Fruit fly (Drosophila melanogaster) whole organism, wandering third instar larva: ENCODE results near the gene Pde6.
A peak's percentile ranks its signal among the peaks of the same experiment; 100 is the strongest.

Experiments used
- Abd-B ChIP-seq: fragments of >200 bp; optimal IDR thresholded peaks from 2 replicates; lab custom pipeline; 2017; ENCODE audit warnings: missing biosample characterization, missing genetic modification characterization
- CG32264 ChIP-seq: fragments of 200-800 bp; sonication (Bioruptor generic); optimal IDR thresholded peaks from 2 replicates; lab custom pipeline; 2016; ENCODE audit warnings: missing biosample characterization, missing genetic modification characterization
- CG9705 ChIP-seq: fragments of 200-800 bp; sonication (Bioruptor generic); optimal IDR thresholded peaks from 2 replicates; lab custom pipeline; 2018; ENCODE audit warnings: missing biosample characterization, mild to moderate bottlenecking, missing genetic modification characterization
- CrebA ChIP-seq: fragments of 200-800 bp; sonication (Bioruptor generic); optimal IDR thresholded peaks from 2 replicates; lab custom pipeline; 2016; ENCODE audit warnings: missing biosample characterization, mild to moderate bottlenecking, missing genetic modification characterization, borderline replicate concordance
- Dfd ChIP-seq: fragments of >200 bp; optimal IDR thresholded peaks from 2 replicates; lab custom pipeline; 2017; ENCODE audit warnings: missing biosample characterization, missing genetic modification characterization
- Dif ChIP-seq: fragments of 200-275, 200-300 bp; sonication (Bioruptor generic); optimal IDR thresholded peaks from 2 replicates; lab custom pipeline; 2018; ENCODE audit warnings: missing biosample characterization, missing genetic modification characterization; ENCODE audit not compliant: partially characterized antibody
- GATAd ChIP-seq: sonication (Bioruptor generic); optimal IDR thresholded peaks from 2 replicates; lab custom pipeline; 2016; ENCODE audit warnings: missing biosample characterization, missing genetic modification characterization
- HLH106 ChIP-seq: fragments of 200-800 bp; optimal IDR thresholded peaks from 3 replicates; lab custom pipeline; 2019; ENCODE audit warnings: missing biosample characterization, mild to moderate bottlenecking, missing genetic modification characterization, moderate library complexity
- Hnf4 ChIP-seq: fragments of 200-800 bp; sonication (Bioruptor generic); optimal IDR thresholded peaks from 2 replicates; lab custom pipeline; 2016; ENCODE audit warnings: missing biosample characterization, mild to moderate bottlenecking, missing genetic modification characterization
- Hr78 ChIP-seq: fragments of >200 bp; optimal IDR thresholded peaks from 2 replicates; lab custom pipeline; 2017; ENCODE audit warnings: missing biosample characterization, missing genetic modification characterization
- Hr83 ChIP-seq: fragments of 200-300 bp; sonication (Bioruptor generic); optimal IDR thresholded peaks from 2 replicates; lab custom pipeline; 2016; ENCODE audit warnings: missing biosample characterization, mild to moderate bottlenecking, missing genetic modification characterization, moderate library complexity; ENCODE audit not compliant: poor library complexity, severe bottlenecking
- Jra ChIP-seq: sonication (Bioruptor generic); optimal IDR thresholded peaks from 2 replicates; lab custom pipeline; 2016; ENCODE audit warnings: missing biosample characterization, missing genetic modification characterization
- Mio ChIP-seq: sonication (Bioruptor generic); optimal IDR thresholded peaks from 2 replicates; lab custom pipeline; 2016; ENCODE audit warnings: missing biosample characterization, missing genetic modification characterization
- Myc ChIP-seq: fragments of >200 bp; optimal IDR thresholded peaks from 2 replicates; lab custom pipeline; 2017
- N ChIP-seq: fragments of >200 bp; optimal IDR thresholded peaks from 2 replicates; lab custom pipeline; 2018; ENCODE audit warnings: missing biosample characterization, missing external identifiers, missing genetic modification characterization
- OdsH ChIP-seq: fragments of 200-800 bp; sonication (Bioruptor generic); optimal IDR thresholded peaks from 2 replicates; lab custom pipeline; 2016; ENCODE audit warnings: missing biosample characterization, mild to moderate bottlenecking, missing genetic modification characterization
- Rel ChIP-seq, 2 experiments: fragments of 200-800 bp; sonication (Bioruptor generic) in 1 of 2; optimal IDR thresholded peaks; 2 replicates in 1 of 2; 3 replicates in 1 of 2; lab custom pipeline; 2016 to 2019; ENCODE audit warnings: mild to moderate bottlenecking in 2 of 2, missing biosample characterization in 2 of 2, missing genetic modification characterization in 2 of 2, moderate library complexity in 1 of 2
- Sp1 ChIP-seq: fragments of 200-800 bp; sonication (Bioruptor generic); optimal IDR thresholded peaks from 3 replicates; lab custom pipeline; 2019; ENCODE audit warnings: missing biosample characterization, mild to moderate bottlenecking, missing genetic modification characterization, moderate library complexity
- Vsx2 ChIP-seq: fragments of 200-300, 225-300 bp; sonication (Bioruptor generic); optimal IDR thresholded peaks from 2 replicates; lab custom pipeline; 2018; ENCODE audit warnings: missing biosample characterization, missing genetic modification characterization; ENCODE audit not compliant: partially characterized antibody
- br ChIP-seq: fragments of 200-800 bp; sonication (Bioruptor generic); optimal IDR thresholded peaks from 2 replicates; lab custom pipeline; 2016; ENCODE audit warnings: missing biosample characterization, missing genetic modification characterization
- brk ChIP-seq: fragments of 200-800 bp; sonication (Bioruptor generic); optimal IDR thresholded peaks from 2 replicates; lab custom pipeline; 2016; ENCODE audit warnings: missing biosample characterization, mild to moderate bottlenecking, missing genetic modification characterization
- dl ChIP-seq, 2 experiments: fragments of 175-275, 200-275 bp in 1 of 2; fragments of 200-275 bp in 1 of 2; sonication (Bioruptor generic); optimal IDR thresholded peaks; lab custom pipeline; 2018; ENCODE audit warnings: mild to moderate bottlenecking in 2 of 2, missing biosample characterization in 2 of 2, missing genetic modification characterization in 2 of 2, moderate library complexity in 2 of 2; ENCODE audit not compliant: partially characterized antibody in 2 of 2, insufficient read depth in 1 of 2
- dmrt93B ChIP-seq: fragments of 200-800 bp; sonication (Bioruptor generic); optimal IDR thresholded peaks from 2 replicates; lab custom pipeline; 2018; ENCODE audit warnings: missing biosample characterization, mild to moderate bottlenecking, missing genetic modification characterization
- dsf ChIP-seq: sonication (Bioruptor generic); optimal IDR thresholded peaks from 2 replicates; lab custom pipeline; 2016; ENCODE audit warnings: missing biosample characterization, missing genetic modification characterization, borderline replicate concordance
- ey ChIP-seq: fragments of 200-800 bp; sonication (Bioruptor generic); optimal IDR thresholded peaks from 2 replicates; lab custom pipeline; 2016; ENCODE audit warnings: missing biosample characterization, missing genetic modification characterization
- foxo ChIP-seq, 2 experiments: fragments of 200-800 bp; sonication (Bioruptor generic); optimal IDR thresholded peaks; 2 replicates in 1 of 2; 3 replicates in 1 of 2; lab custom pipeline; 2016 to 2017; ENCODE audit warnings: missing biosample characterization in 2 of 2, missing genetic modification characterization in 2 of 2
- fru ChIP-seq: fragments of 200-800 bp; sonication (Bioruptor generic); optimal IDR thresholded peaks from 3 replicates; lab custom pipeline; 2016; ENCODE audit warnings: missing biosample characterization, mild to moderate bottlenecking, missing genetic modification characterization
- h ChIP-seq: fragments of 200-800 bp; sonication (Bioruptor generic); optimal IDR thresholded peaks from 3 replicates; lab custom pipeline; 2016; ENCODE audit warnings: missing biosample characterization, mild to moderate bottlenecking, missing genetic modification characterization
- jim ChIP-seq: fragments of 175-275, 200-325 bp; sonication (Bioruptor generic); optimal IDR thresholded peaks from 2 replicates; lab custom pipeline; 2016; ENCODE audit warnings: missing biosample characterization, mild to moderate bottlenecking, missing genetic modification characterization
- lola ChIP-seq: fragments of >200 bp; optimal IDR thresholded peaks from 2 replicates; lab custom pipeline; 2017; ENCODE audit warnings: missing biosample characterization, missing genetic modification characterization
- pan ChIP-seq: fragments of >200 bp; optimal IDR thresholded peaks from 2 replicates; lab custom pipeline; 2017
- psq ChIP-seq: fragments of 200-800 bp; sonication (Bioruptor generic); optimal IDR thresholded peaks from 3 replicates; lab custom pipeline; 2017; ENCODE audit warnings: missing biosample characterization, mild to moderate bottlenecking, missing genetic modification characterization, moderate library complexity
- rgr ChIP-seq: fragments of 200-800 bp; sonication (Bioruptor generic); optimal IDR thresholded peaks from 3 replicates; lab custom pipeline; 2016; ENCODE audit warnings: missing biosample characterization, mild to moderate bottlenecking, missing genetic modification characterization
- sage ChIP-seq: fragments of 200-800 bp; sonication (Bioruptor generic); optimal IDR thresholded peaks from 2 replicates; lab custom pipeline; 2016; ENCODE audit warnings: missing biosample characterization, mild to moderate bottlenecking, missing genetic modification characterization
- sv ChIP-seq: fragments of 200-800 bp; sonication (Bioruptor generic); optimal IDR thresholded peaks from 3 replicates; lab custom pipeline; 2016; ENCODE audit warnings: missing biosample characterization, missing genetic modification characterization
- tai ChIP-seq: sonication (Bioruptor generic); optimal IDR thresholded peaks from 2 replicates; lab custom pipeline; 2016; ENCODE audit warnings: missing biosample characterization, missing genetic modification characterization
- usp ChIP-seq: fragments of >200 bp; optimal IDR thresholded peaks from 2 replicates; lab custom pipeline; 2017; ENCODE audit warnings: missing biosample characterization, missing genetic modification characterization
- woc ChIP-seq: sonication (Bioruptor generic); optimal IDR thresholded peaks from 2 replicates; lab custom pipeline; 2016; ENCODE audit warnings: missing biosample characterization, mild to moderate bottlenecking, missing genetic modification characterization

The Pde6 gene

dm6 chr3R:14471426-14471825 lies 86.7 kb downstream of the Pde6 start:
- TF ChIP-seq usp (no peak), psq (GFP tag; lab: Kevin White, UChicago) (no peak), Dif (GFP tag; lab: Kevin White, UChicago) (no peak), brk (GFP tag; lab: Kevin White, UChicago) (no peak), GATAd (GFP tag; lab: Kevin White, UChicago) (no peak), sv (GFP tag; lab: Kevin White, UChicago) (no peak), Hr78 (no peak), Vsx2 (GFP tag; lab: Kevin White, UChicago) (no peak), h (GFP tag; lab: Kevin White, UChicago) (no peak)

- TF ChIP-seq brk (GFP tag; lab: Kevin White, UChicago) (no peak), lola (no peak), woc (GFP tag; lab: Kevin White, UChicago) (no peak), Jra (GFP tag; lab: Kevin White, UChicago) (no peak), Hnf4 (no peak), Rel (GFP tag; optimal IDR thresholded peaks at IDR 0.05; lab: Kevin White, UChicago) (no peak), Rel (tag; optimal IDR thresholded peaks at IDR 0.05; lab: Kevin White, UChicago) (no peak), HLH106 (no peak), jim (GFP tag; lab: Kevin White, UChicago) (no peak), foxo (GFP tag; optimal IDR thresholded peaks at IDR 0.05; lab: Kevin White, UChicago) (peak in 1 of 2 experiments; percentile 36), CG9705 (no peak), fru (GFP tag; lab: Kevin White, UChicago) (peak; percentile 44), Mio (GFP tag; lab: Kevin White, UChicago) (no peak), CG32264 (no peak), Abd-B (GFP tag; lab: Kevin White, UChicago) (no peak), OdsH (GFP tag; lab: Kevin White, UChicago) (peak; percentile 12), h (GFP tag; lab: Kevin White, UChicago) (peak; percentile 44), Hr78 (no peak), sage (peak; percentile 14), sv (GFP tag; lab: Kevin White, UChicago) (peak; percentile 16), br (GFP tag; lab: Kevin White, UChicago) (no peak), Dfd (GFP tag; lab: Kevin White, UChicago) (no peak), CrebA (no peak), ey (GFP tag; lab: Kevin White, UChicago) (peak; percentile 34), Hr83 (GFP tag; lab: Kevin White, UChicago) (no peak), Dif (GFP tag; lab: Kevin White, UChicago) (no peak), dmrt93B (GFP tag; lab: Kevin White, UChicago) (no peak), N (no peak), Vsx2 (GFP tag; lab: Kevin White, UChicago) (no peak), rgr (GFP tag; lab: Kevin White, UChicago) (peak; percentile 50), dsf (GFP tag; lab: Kevin White, UChicago) (no peak), Sp1 (GFP tag; lab: Kevin White, UChicago) (no peak)
Measured at dm6 chr3R:14470630-14471029, 87.5 kb downstream of the Pde6 start.

DNA sequence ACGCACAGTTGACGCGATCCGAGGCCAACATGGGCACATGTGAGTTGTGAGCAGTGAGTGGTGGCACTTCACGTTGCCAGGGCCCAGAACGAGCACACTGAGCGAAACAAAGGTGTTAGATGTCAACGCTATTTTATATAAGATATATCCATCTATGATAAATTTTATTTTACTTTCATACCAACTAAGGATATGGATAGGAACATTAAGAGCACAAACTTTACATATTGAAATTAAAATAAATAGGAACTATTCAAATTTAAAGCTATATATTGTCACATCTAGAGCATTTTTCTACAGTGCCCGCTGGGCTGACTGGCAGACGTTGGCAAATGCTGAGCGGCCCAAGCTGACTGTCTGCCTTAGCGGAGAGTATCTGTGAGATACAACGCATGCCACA lies 88.4 kb downstream of the Pde6 start:
- no peak for TF ChIP-seq Hr83 (GFP tag; lab: Kevin White, UChicago)
- TF ChIP-seq br (GFP tag; lab: Kevin White, UChicago): no peak
- TF ChIP-seq Dfd (GFP tag; lab: Kevin White, UChicago): no peak
- TF ChIP-seq Hnf4: no peak
- no peak for TF ChIP-seq GATAd (GFP tag; lab: Kevin White, UChicago)
- no peak for TF ChIP-seq Mio (GFP tag; lab: Kevin White, UChicago)
- TF ChIP-seq N: no peak
- TF ChIP-seq sage: peak; percentile 2
- peak; percentile 13 for TF ChIP-seq woc (GFP tag; lab: Kevin White, UChicago)
- TF ChIP-seq HLH106: peak; percentile 42
- TF ChIP-seq CG9705: no peak
- TF ChIP-seq CrebA: no peak
- TF ChIP-seq CG32264: no peak
- TF ChIP-seq dl (GFP tag; optimal IDR thresholded peaks at IDR 0.05; lab: Kevin White, UChicago; ENCODE audit: insufficient read depth in 1 of 2, partially characterized antibody in 2 of 2): no peak
- TF ChIP-seq ey (GFP tag; lab: Kevin White, UChicago): peak; percentile 22
- peak; percentile 44 for TF ChIP-seq fru (GFP tag; lab: Kevin White, UChicago)
- TF ChIP-seq sv (GFP tag; lab: Kevin White, UChicago): peak; percentile 38
- TF ChIP-seq Vsx2 (GFP tag; lab: Kevin White, UChicago): no peak
- no peak for TF ChIP-seq Abd-B (GFP tag; lab: Kevin White, UChicago)
- TF ChIP-seq dmrt93B (GFP tag; lab: Kevin White, UChicago): no peak
- peak in 1 of 2 experiments; percentile 42 for TF ChIP-seq foxo (GFP tag; optimal IDR thresholded peaks at IDR 0.05; lab: Kevin White, UChicago)
- TF ChIP-seq lola: no peak
- TF ChIP-seq h (GFP tag; lab: Kevin White, UChicago): peak; percentile 60
- TF ChIP-seq psq (GFP tag; lab: Kevin White, UChicago): no peak
- no peak for TF ChIP-seq pan (lab: Kevin White, UChicago)
- no peak for TF ChIP-seq brk (GFP tag; lab: Kevin White, UChicago)
- TF ChIP-seq jim (GFP tag; lab: Kevin White, UChicago): no peak
- TF ChIP-seq OdsH (GFP tag; lab: Kevin White, UChicago): peak; percentile 37
- TF ChIP-seq rgr (GFP tag; lab: Kevin White, UChicago): peak; percentile 19
- TF ChIP-seq dsf (GFP tag; lab: Kevin White, UChicago): no peak
- TF ChIP-seq Sp1 (GFP tag; lab: Kevin White, UChicago): peak; percentile 12
- no peak for TF ChIP-seq Rel (GFP tag; optimal IDR thresholded peaks at IDR 0.05; lab: Kevin White, UChicago)
- no peak for TF ChIP-seq Rel (tag; optimal IDR thresholded peaks at IDR 0.05; lab: Kevin White, UChicago)
- TF ChIP-seq Myc (lab: Kevin White, UChicago): no peak
- no peak for TF ChIP-seq tai (GFP tag; lab: Kevin White, UChicago)
- TF ChIP-seq Dif (GFP tag; lab: Kevin White, UChicago): no peak
- no peak for TF ChIP-seq usp
- no peak for TF ChIP-seq Hr78
- no peak for TF ChIP-seq Jra (GFP tag; lab: Kevin White, UChicago)
- TF ChIP-seq, all 38 proteins: peak for 11
